Fruit fly (Drosophila melanogaster): ENCODE measurements around the gene Mst57Da.
A peak's percentile ranks its signal among the peaks of the same experiment; 100 is the strongest.

DNA sequence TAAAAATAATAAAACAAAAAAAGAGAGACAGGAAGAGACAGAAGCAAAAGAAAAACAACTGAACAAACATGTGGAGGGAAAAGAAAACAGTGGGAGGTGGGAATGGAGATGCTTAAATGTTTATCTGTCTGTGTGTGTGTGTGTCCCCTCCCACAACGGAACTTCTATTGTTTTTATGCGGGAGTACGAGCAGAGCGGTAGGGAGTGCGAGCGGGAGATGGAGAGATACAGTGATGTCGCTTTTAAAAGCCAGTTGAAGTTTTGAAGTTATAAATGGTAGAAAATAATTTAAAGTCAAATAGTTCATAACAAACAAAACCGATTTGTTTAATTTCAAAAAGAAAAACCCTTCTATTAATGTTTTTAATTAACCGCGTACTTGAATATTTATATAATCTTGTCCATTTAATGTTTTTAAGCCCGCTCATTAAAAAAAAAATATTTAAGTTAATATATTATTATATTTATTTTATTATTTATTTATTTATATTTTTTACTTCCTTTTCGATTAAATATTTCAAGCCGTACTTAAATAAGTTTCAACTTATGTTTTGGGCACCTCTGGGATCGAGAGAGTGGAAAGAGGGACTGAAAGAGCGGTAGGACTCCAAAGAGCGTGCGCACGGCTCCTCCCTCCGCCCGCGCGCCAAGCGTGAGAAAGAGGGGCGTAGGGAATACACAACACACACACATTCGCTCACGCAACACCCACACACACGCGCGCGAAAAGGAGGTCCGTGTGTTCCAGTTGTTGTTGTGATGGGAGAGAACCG lies 48.7 kb upstream of the Mst57Da start:
- TF ChIP-seq D1 (tag; optimal IDR thresholded peaks at IDR 0.05) (no peak), Snoo (tag; optimal IDR thresholded peaks at IDR 0.05) (peak; percentile 48), CG9948 (tag; optimal IDR thresholded peaks at IDR 0.05) (peak; percentile 67), EcR (GFP tag; optimal IDR thresholded peaks at IDR 0.05) (no peak), CG12605 (GFP tag; IDR thresholded peaks at IDR 0.05) (peak; percentile 11), CG32121 (GFP tag; IDR thresholded peaks at IDR 0.05) (peak; percentile 59; the same call in 1 of the 2 replicates)
